Worm (Caenorhabditis elegans): ENCODE results near the gene K09F6.6.

DNA sequence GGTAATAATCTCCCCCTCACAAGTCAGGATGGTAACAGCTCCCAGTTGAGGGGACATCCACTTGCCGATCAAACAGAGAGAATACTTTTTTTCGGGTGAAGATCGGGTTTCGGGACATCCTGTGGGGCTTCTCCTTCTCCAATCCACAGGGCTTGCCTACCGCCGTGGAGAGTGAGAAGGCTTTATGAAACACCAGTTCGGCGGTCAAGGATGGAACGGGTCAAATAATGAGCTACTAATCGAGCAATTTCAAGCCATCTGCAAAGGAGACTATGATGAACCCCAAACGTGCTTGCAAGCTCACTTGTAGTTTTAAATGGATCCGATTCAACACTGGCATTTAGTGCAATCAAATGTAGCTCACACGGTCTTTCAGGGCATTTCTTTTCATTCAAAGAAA is 5.6 kb upstream of the K09F6.6 start:
- TF ChIP-seq ztf-4 (tag; optimal IDR thresholded peaks at IDR 0.05), result no peak
- TF ChIP-seq fkh-10 (GFP tag; optimal IDR thresholded peaks at IDR 0.05), result no peak
- TF ChIP-seq elt-1 (tag; optimal IDR thresholded peaks at IDR 0.05), result no peak
- TF ChIP-seq tbx-2 (tag; optimal IDR thresholded peaks at IDR 0.05), result no peak
- TF ChIP-seq egl-27 (tag; optimal IDR thresholded peaks at IDR 0.05), result no peak
- no peak for TF ChIP-seq unc-39 (tag; optimal IDR thresholded peaks at IDR 0.05)
- TF ChIP-seq nhr-28 (tag; optimal IDR thresholded peaks at IDR 0.05), result no peak
